Fruit fly (Drosophila melanogaster) S2 (cell line): ENCODE measurements around the gene Axs.

Experiments used
- CG8478 ChIP-seq: fragments of >200 bp; optimal IDR thresholded peaks from 2 replicates; lab custom pipeline; 2018
- CTCF ChIP-seq, 2 experiments: fragments of >200 bp; optimal IDR thresholded peaks; 2 replicates each; lab custom pipeline; 2018

Gene Axs

dm6 chrX:16696614-16697519 is 13.2 kb upstream of the Axs start:
- TF ChIP-seq CTCF (optimal IDR thresholded peaks at IDR 0.05; lab: Kevin White, UChicago) = no peak

- TF ChIP-seq CTCF (optimal IDR thresholded peaks at IDR 0.05; lab: Kevin White, UChicago) = peak in 1 of 2 experiments; percentile 23
- no peak for TF ChIP-seq CG8478
Observed at dm6 chrX:16695658-16696181, 12.0 kb upstream of the Axs start, which contains the start of gene CG4678. Gene CG4678, plus strand, starts transcription at chrX:16696131.

- TF ChIP-seq CTCF (optimal IDR thresholded peaks at IDR 0.05; lab: Kevin White, UChicago) (no peak), CG8478 (no peak)
Observed at dm6 chrX:16694959-16695358, 11.3 kb upstream of the Axs start, which contains the start of gene Septin4. Gene Septin4, minus strand, starts transcription at chrX:16695173.

dm6 chrX:16694477-16694876 is 10.8 kb upstream of the Axs start:
- TF ChIP-seq CTCF (optimal IDR thresholded peaks at IDR 0.05; lab: Kevin White, UChicago) (no peak), CG8478 (no peak)

- TF ChIP-seq CTCF (optimal IDR thresholded peaks at IDR 0.05; lab: Kevin White, UChicago) = no peak
- TF ChIP-seq CG8478 = no peak
Observed at dm6 chrX:16693805-16694387, 10.2 kb upstream of the Axs start.

- TF ChIP-seq CG8478 = no peak
- TF ChIP-seq CTCF (optimal IDR thresholded peaks at IDR 0.05; lab: Kevin White, UChicago) = no peak
Observed at dm6 chrX:16692325-16692724, 8.6 kb upstream of the Axs start.

dm6 chrX:16691440-16691839 is 7.7 kb upstream of the Axs start:
- TF ChIP-seq CTCF (optimal IDR thresholded peaks at IDR 0.05; lab: Kevin White, UChicago) (no peak), CG8478 (no peak)

- no peak for TF ChIP-seq CG8478
- TF ChIP-seq CTCF (optimal IDR thresholded peaks at IDR 0.05; lab: Kevin White, UChicago) = no peak
Observed at dm6 chrX:16690499-16690898, 6.8 kb upstream of the Axs start.

- TF ChIP-seq CTCF (optimal IDR thresholded peaks at IDR 0.05; lab: Kevin White, UChicago) (no peak), CG8478 (no peak)
Observed at dm6 chrX:16689966-16690365, 6.3 kb upstream of the Axs start.

- no peak for TF ChIP-seq CTCF (optimal IDR thresholded peaks at IDR 0.05; lab: Kevin White, UChicago)
- no peak for TF ChIP-seq CG8478
Observed at dm6 chrX:16689339-16689738, 5.6 kb upstream of the Axs start.

dm6 chrX:16688106-16688459 is 4.4 kb upstream of the Axs start:
- TF ChIP-seq CG8478 = no peak
- TF ChIP-seq CTCF (optimal IDR thresholded peaks at IDR 0.05; lab: Kevin White, UChicago) = no peak

- TF ChIP-seq CG8478 (no peak), CTCF (optimal IDR thresholded peaks at IDR 0.05; lab: Kevin White, UChicago) (no peak)
Observed at dm6 chrX:16687400-16688105, 3.9 kb upstream of the Axs start.

- TF ChIP-seq CG8478 (no peak), CTCF (optimal IDR thresholded peaks at IDR 0.05; lab: Kevin White, UChicago) (no peak)
Observed at dm6 chrX:16678845-16679347, 4.8 kb downstream of the Axs start, which contains the start of the genes CG13010 and sing. Gene CG13010, minus strand, starts transcription at chrX:16678945. Gene sing, plus strand, starts transcription at chrX:16679297.

- TF ChIP-seq CTCF (optimal IDR thresholded peaks at IDR 0.05; lab: Kevin White, UChicago) (no peak), CG8478 (no peak)
Observed at dm6 chrX:16677163-16677562, 6.5 kb downstream of the Axs start.

- TF ChIP-seq CG8478 (no peak), CTCF (optimal IDR thresholded peaks at IDR 0.05; lab: Kevin White, UChicago) (no peak)
Observed at dm6 chrX:16676653-16677052, 7.0 kb downstream of the Axs start, which contains the start of gene CG13012. Gene CG13012, minus strand, starts transcription at chrX:16676753.
